Worm (Caenorhabditis elegans) whole organism, L2 larva: ENCODE results near the gene Y57G11B.5.

Experiments used
- lin-11 ChIP-seq: fragments of 150-350 bp; sonication (generic microtip); optimal IDR thresholded peaks from 2 replicates; lab custom pipeline; 2014; ENCODE audit warnings: missing biosample characterization, missing genetic modification characterization, inconsistent platforms, mixed read lengths
- nhr-11 ChIP-seq: fragments of 150-350 bp; optimal IDR thresholded peaks from 2 replicates; lab custom pipeline; 2014; ENCODE audit warnings: missing biosample characterization, missing genetic modification characterization
- nhr-77 ChIP-seq: fragments of 150-350 bp; optimal IDR thresholded peaks from 2 replicates; lab custom pipeline; 2014; ENCODE audit warnings: missing biosample characterization, missing genetic modification characterization

DNA sequence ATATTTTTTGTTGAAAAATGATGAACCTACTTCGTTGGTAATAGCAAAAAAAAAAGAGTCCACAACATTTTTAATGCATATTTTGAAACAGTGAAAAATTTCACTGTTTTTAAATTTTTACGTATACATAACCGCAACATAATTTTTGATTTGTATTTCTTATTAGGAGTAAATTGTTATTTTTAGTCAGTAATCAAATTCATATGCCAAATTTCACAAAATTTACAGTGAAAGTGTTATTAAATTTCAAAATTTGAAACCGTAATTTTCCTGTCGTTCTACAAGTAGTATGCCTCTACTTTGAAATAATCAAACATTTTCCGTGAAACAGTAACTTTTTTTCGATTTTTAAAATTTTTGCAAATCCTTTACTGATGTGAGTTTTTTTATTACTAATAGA, 43.4 kb downstream of the Y57G11B.5 start:
- TF ChIP-seq lin-11 (tag; lab: Kevin White, UChicago): no peak
- no peak for TF ChIP-seq nhr-77 (tag; lab: Kevin White, UChicago)
- TF ChIP-seq nhr-11 (tag; lab: Kevin White, UChicago): no peak
